Worm (Caenorhabditis elegans): Measurements from ENCODE around the gene lgc-50.

lgc-50 gene

DNA sequence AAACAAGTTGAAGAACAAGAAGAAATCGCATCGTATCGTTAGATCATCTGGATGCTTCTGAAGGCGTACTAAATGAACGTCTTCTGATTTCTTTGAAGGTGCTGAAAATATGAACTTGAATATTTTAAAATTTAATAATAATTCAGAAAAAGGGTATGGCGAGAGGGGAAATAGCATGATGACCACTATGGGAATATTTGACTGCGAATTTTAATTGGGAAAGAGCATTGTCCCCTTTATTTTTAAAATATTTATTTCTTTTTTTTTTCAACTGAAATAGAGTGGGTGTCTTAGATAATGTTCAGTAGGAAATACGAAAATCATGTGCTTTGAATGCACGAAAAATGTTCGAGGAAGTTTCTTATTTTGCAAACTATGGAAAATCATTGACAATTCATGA is at the start of gene lgc-50:
TSS of gene lgc-50 (minus strand) at position 101 of the 400 bp plus-strand sequence.
- TF ChIP-seq pqm-1 (tag; optimal IDR thresholded peaks at IDR 0.05) (no peak), unc-55 (GFP tag; optimal IDR thresholded peaks at IDR 0.05) (no peak), ref-2 (tag; optimal IDR thresholded peaks at IDR 0.05) (no peak), tbx-2 (tag; optimal IDR thresholded peaks at IDR 0.05) (no peak), elt-2 (tag; optimal IDR thresholded peaks at IDR 0.05) (no peak), ets-4 (tag; optimal IDR thresholded peaks at IDR 0.05) (no peak), unc-42 (tag; optimal IDR thresholded peaks at IDR 0.05) (no peak), hlh-6 (tag; optimal IDR thresholded peaks at IDR 0.05) (no peak), ceh-30 (tag; optimal IDR thresholded peaks at IDR 0.05) (no peak), unc-3 (GFP tag; conservative IDR thresholded peaks at IDR 0.05) (no peak), unc-3 (tag; optimal IDR thresholded peaks at IDR 0.05) (no peak), ceh-31 (tag; optimal IDR thresholded peaks at IDR 0.05) (no peak)

DNA sequence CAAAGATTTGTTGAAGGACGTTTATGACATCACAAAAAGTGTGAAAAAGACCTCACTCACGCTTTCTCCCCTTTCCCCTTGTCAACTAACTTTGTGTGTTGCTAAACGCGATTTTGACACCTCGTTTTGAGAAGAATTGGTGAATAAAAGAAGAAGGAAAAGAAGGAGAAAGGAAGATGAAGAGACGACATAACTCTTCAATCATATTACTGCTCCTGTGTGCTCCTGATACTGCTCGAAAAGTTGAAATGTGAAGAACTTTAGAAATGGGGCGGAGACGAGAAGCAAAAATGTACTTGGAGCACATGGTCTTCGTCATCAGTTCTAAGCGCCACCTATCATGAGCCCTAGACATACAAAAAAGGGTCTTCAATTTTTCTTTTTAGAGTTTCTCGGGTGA is 3.8 kb upstream of the lgc-50 start:
- peak; percentile 63 for TF ChIP-seq unc-42 (tag; optimal IDR thresholded peaks at IDR 0.05)
- no peak for TF ChIP-seq zip-5 (tag; optimal IDR thresholded peaks at IDR 0.05)
- no peak for TF ChIP-seq fkh-10 (GFP tag; optimal IDR thresholded peaks at IDR 0.05)

DNA sequence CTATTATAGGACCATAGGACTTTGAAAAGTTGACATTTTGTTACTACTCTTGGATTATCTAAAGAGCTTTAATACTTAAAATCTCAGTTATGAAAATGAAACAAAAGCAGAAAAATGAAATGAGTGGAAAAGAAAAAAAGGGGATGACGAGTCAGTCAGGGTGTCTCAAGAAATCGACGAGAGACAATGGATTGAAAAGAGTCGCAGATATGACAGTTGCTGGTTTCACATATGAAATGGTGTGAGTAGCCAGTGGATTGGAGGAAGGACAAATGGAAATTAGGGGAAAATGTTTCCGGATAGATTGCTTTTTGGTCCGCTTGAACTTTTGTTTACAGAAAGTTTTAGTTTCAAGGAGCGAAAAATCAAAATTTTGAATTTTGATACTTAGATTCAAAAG is 1.9 kb upstream of the lgc-50 start:
- TF ChIP-seq lin-11 (tag; optimal IDR thresholded peaks at IDR 0.05) (no peak), tbx-7 (tag; optimal IDR thresholded peaks at IDR 0.05) (no peak), ceh-45 (GFP tag; IDR thresholded peaks at IDR 0.05) (no peak), gmeb-2 (tag; optimal IDR thresholded peaks at IDR 0.05) (no peak), ceh-2 (tag; optimal IDR thresholded peaks at IDR 0.05) (no peak), ama-1 (optimal IDR thresholded peaks at IDR 0.05) (no peak), ref-2 (tag; optimal IDR thresholded peaks at IDR 0.05) (no peak), sox-2 (GFP tag; IDR thresholded peaks at IDR 0.05) (no peak), che-1 (tag; optimal IDR thresholded peaks at IDR 0.05) (no peak), hlh-8 (tag; optimal IDR thresholded peaks at IDR 0.05) (no peak), hlh-13 (GFP tag; optimal IDR thresholded peaks at IDR 0.05) (no peak), fkh-6 (tag; optimal IDR thresholded peaks at IDR 0.05) (no peak), eyg-1 (tag; optimal IDR thresholded peaks at IDR 0.05) (no peak), ceh-31 (tag; optimal IDR thresholded peaks at IDR 0.05) (no peak), nhr-11 (tag; optimal IDR thresholded peaks at IDR 0.05) (no peak), npax-4 (tag; optimal IDR thresholded peaks at IDR 0.05) (no peak)

DNA sequence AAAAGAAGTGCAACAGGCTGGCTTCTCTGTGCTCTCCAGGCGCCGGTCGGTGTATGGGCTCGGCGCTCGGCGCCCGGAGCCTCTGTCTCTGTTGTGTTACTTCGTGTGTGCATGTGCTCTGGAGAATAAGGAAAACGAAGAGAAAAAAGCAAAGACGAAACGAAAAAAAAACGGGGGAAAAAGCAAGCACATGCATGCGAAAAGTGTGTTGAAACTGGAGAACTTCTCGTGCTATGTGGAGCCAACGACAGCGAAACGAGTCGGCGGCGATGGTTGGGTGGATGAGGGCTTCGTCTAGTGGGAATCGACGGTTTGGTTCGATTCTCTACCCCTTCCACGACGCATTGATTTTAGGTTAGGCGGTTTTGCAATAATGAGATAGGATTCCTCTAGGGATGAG is 7.9 kb downstream of the lgc-50 start:
- TF ChIP-seq pat-9 (tag; optimal IDR thresholded peaks at IDR 0.05) (no peak), ref-2 (tag; optimal IDR thresholded peaks at IDR 0.05) (no peak), ceh-19 (GFP tag; optimal IDR thresholded peaks at IDR 0.05) (no peak), ama-1 (optimal IDR thresholded peaks at IDR 0.05) (no peak), K02D7.2 (tag; optimal IDR thresholded peaks at IDR 0.05) (no peak), pha-2 (tag; optimal IDR thresholded peaks at IDR 0.05) (no peak), unc-42 (tag; optimal IDR thresholded peaks at IDR 0.05) (no peak), unc-86 (tag; optimal IDR thresholded peaks at IDR 0.05) (no peak)

DNA sequence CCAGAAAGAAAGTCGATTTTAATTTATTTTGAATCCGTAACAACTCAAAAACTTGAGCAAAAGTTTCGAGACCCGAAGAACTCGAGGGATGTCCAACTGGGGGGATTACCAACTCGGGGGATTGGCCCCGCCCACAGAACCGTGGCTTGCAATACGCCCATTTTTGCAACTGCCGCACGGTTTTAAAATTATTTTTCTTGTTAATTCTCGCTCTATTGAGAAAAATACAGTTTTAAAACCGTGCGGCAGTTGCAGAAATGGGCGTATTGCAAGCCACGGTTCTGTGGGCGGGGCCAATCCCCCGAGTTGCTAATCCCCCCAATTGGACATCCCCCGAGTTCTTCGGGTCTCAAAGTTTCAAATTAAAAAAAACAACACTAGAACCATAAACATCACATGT is 8.7 kb downstream of the lgc-50 start:
- TF ChIP-seq tbx-2 (tag; optimal IDR thresholded peaks at IDR 0.05) = peak; percentile 27

DNA sequence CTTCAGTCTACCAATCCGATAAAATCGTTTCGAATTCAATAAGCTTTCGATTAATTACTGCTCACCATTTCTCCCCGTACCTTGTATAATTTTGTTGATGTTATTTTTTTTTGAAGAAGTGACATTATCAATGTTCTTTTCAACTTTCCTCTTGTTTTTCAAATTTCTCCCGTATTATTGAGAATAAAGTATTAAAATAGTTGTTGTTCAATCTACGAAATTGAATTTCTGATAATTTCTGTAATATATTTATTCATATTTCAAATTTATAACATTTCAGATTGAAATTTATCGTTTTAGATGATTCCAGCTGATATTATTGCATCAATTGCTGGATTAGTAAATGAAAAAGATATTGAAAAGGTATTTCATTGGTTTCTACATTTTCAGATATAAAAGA is 9.3 kb downstream of the lgc-50 start, which contains the start of gene trd-1:
TSS of gene trd-1 (plus strand) at position 301 of the 400 bp plus-strand sequence.
- TF ChIP-seq unc-42 (tag; optimal IDR thresholded peaks at IDR 0.05) (no peak), hlh-30 (tag; optimal IDR thresholded peaks at IDR 0.05; ENCODE audit: insufficient read depth) (no peak)
